Fruit fly (Drosophila melanogaster) whole organism, embryonic: ENCODE results near the gene spn-B.

Experiments used
- Aef1 ChIP-seq: fragments of 200-800 bp; sonication (Bioruptor generic); IDR thresholded peaks from 3 replicates; pipeline ENCODE4 v1.3.6; 2022; ENCODE audit warnings: missing biosample characterization, missing genetic modification characterization
- Atf-2 ChIP-seq: fragments of 200-800 bp; sonication (Bioruptor generic); optimal IDR thresholded peaks from 2 replicates; lab custom pipeline; 2016; ENCODE audit warnings: missing biosample characterization, missing genetic modification characterization
- CG10979 ChIP-seq: fragments of 200-800 bp; sonication (Bioruptor generic); optimal IDR thresholded peaks from 2 replicates; lab custom pipeline; 2018; ENCODE audit warnings: missing biosample characterization, mild to moderate bottlenecking, missing genetic modification characterization, moderate library complexity
- CG11085 ChIP-seq: fragments of 200-800 bp; sonication (Bioruptor generic); IDR thresholded peaks from 2 replicates; pipeline ENCODE4 v1.3.6; 2022; ENCODE audit warnings: missing biosample characterization, missing genetic modification characterization
- CG11247 ChIP-seq: fragments of 200-800 bp; sonication (Bioruptor generic); IDR thresholded peaks from 2 replicates; pipeline ENCODE4 v1.3.6; 2022; ENCODE audit warnings: missing biosample characterization, missing genetic modification characterization
- CG14441 ChIP-seq: fragments of 200-800 bp; sonication (Bioruptor generic); IDR thresholded peaks from 2 replicates; pipeline ENCODE4 v1.3.6; 2022; ENCODE audit warnings: missing biosample characterization, missing genetic modification characterization
- CG14710 ChIP-seq: fragments of 200-800 bp; sonication (Bioruptor generic); optimal IDR thresholded peaks from 3 replicates; lab custom pipeline; 2019; ENCODE audit warnings: missing biosample characterization, mild to moderate bottlenecking, missing genetic modification characterization, moderate library complexity
- CG15479 ChIP-seq: fragments of 200-800 bp; sonication (Bioruptor generic); optimal IDR thresholded peaks from 3 replicates; lab custom pipeline; 2019; ENCODE audit warnings: missing biosample characterization, mild to moderate bottlenecking, missing genetic modification characterization, moderate library complexity
- CG3407 ChIP-seq: fragments of 200-800 bp; sonication (Bioruptor generic); optimal IDR thresholded peaks from 2 replicates; lab custom pipeline; 2018; ENCODE audit warnings: missing biosample characterization, mild to moderate bottlenecking, missing genetic modification characterization
- CG34422 ChIP-seq: fragments of 200-800 bp; sonication (Bioruptor generic); IDR thresholded peaks from 3 replicates; pipeline ENCODE4 v1.3.6; 2022; ENCODE audit warnings: missing biosample characterization, missing genetic modification characterization
- CG3995 ChIP-seq: fragments of 200-800 bp; sonication (Bioruptor generic); optimal IDR thresholded peaks from 3 replicates; lab custom pipeline; 2016; ENCODE audit warnings: missing biosample characterization, missing genetic modification characterization
- CG4730 ChIP-seq: fragments of 200-800 bp; sonication (Bioruptor generic); IDR thresholded peaks from 2 replicates; pipeline ENCODE4 v1.3.6; 2022; ENCODE audit warnings: missing biosample characterization, missing genetic modification characterization
- CG7372 ChIP-seq: fragments of 200-800 bp; sonication (Bioruptor generic); IDR thresholded peaks from 2 replicates; pipeline ENCODE4 v1.3.6; 2022; ENCODE audit warnings: missing biosample characterization, missing genetic modification characterization
- CG8359 ChIP-seq: fragments of 200-800 bp; sonication (Bioruptor generic); optimal IDR thresholded peaks from 2 replicates; lab custom pipeline; 2017; ENCODE audit warnings: missing biosample characterization, mild to moderate bottlenecking, missing genetic modification characterization, borderline replicate concordance
- CTCF ChIP-seq: fragments of 200-800 bp; sonication (Bioruptor generic); optimal IDR thresholded peaks from 2 replicates; lab custom pipeline; 2017; ENCODE audit warnings: missing biosample characterization, mild to moderate bottlenecking, missing genetic modification characterization, moderate library complexity
- Camta ChIP-seq: fragments of 200-800 bp; sonication (Bioruptor generic); optimal IDR thresholded peaks from 2 replicates; lab custom pipeline; 2016; ENCODE audit warnings: missing biosample characterization, missing genetic modification characterization
- Dbx ChIP-seq: fragments of 200-800 bp; sonication (Bioruptor generic); IDR thresholded peaks from 3 replicates; pipeline ENCODE4 v1.3.6; 2022; ENCODE audit warnings: missing biosample characterization, missing genetic modification characterization
- Dp ChIP-seq: fragments of 200-800 bp; sonication (Bioruptor generic); optimal IDR thresholded peaks from 2 replicates; lab custom pipeline; 2018; ENCODE audit warnings: missing biosample characterization, mild to moderate bottlenecking, missing genetic modification characterization, moderate library complexity
- Ets97D ChIP-seq: fragments of 200-800 bp; sonication (Bioruptor generic); optimal IDR thresholded peaks from 3 replicates; lab custom pipeline; 2016; ENCODE audit warnings: missing biosample characterization, missing genetic modification characterization
- Hand ChIP-seq: fragments of 200-800 bp; sonication (Bioruptor generic); optimal IDR thresholded peaks from 2 replicates; lab custom pipeline; 2017; ENCODE audit warnings: mild to moderate bottlenecking, missing biosample characterization, missing genetic modification reagents, missing genetic modification characterization
- HmgD ChIP-seq: fragments of 200-800 bp; sonication (Bioruptor generic); optimal IDR thresholded peaks from 3 replicates; lab custom pipeline; 2016; ENCODE audit warnings: missing biosample characterization, missing genetic modification characterization
- MESR4 ChIP-seq: fragments of 200-800 bp; sonication (Bioruptor generic); optimal IDR thresholded peaks from 2 replicates; lab custom pipeline; 2018; ENCODE audit warnings: missing biosample characterization, mild to moderate bottlenecking, missing genetic modification characterization, moderate library complexity
- NC2α ChIP-seq: fragments of 200-800 bp; sonication (Bioruptor generic); optimal IDR thresholded peaks from 2 replicates; lab custom pipeline; 2016; ENCODE audit warnings: missing biosample characterization, missing genetic modification characterization
- NC2β ChIP-seq: fragments of 200-800 bp; sonication (Bioruptor generic); optimal IDR thresholded peaks from 2 replicates; lab custom pipeline; 2016; ENCODE audit warnings: missing biosample characterization, missing genetic modification characterization
- Oaz ChIP-seq: fragments of 200-800 bp; sonication (Bioruptor generic); IDR thresholded peaks from 2 replicates; pipeline ENCODE4 v1.3.6; 2022; ENCODE audit warnings: missing biosample characterization, missing genetic modification characterization
- Oli ChIP-seq: fragments of 200-800 bp; sonication (Bioruptor generic); optimal IDR thresholded peaks from 2 replicates; lab custom pipeline; 2018; ENCODE audit warnings: missing biosample characterization, mild to moderate bottlenecking, missing genetic modification characterization, moderate library complexity
- Optix ChIP-seq: fragments of 200-800 bp; sonication (Bioruptor generic); IDR thresholded peaks from 3 replicates; pipeline ENCODE4 v1.3.6; 2022; ENCODE audit warnings: missing biosample characterization, missing genetic modification characterization
- Scr ChIP-seq: fragments of 200-800 bp; sonication (Bioruptor generic); IDR thresholded peaks from 2 replicates; pipeline ENCODE4 v1.3.6; 2022; ENCODE audit warnings: missing biosample characterization, missing genetic modification characterization; ENCODE audit not compliant: partially characterized antibody
- Vsx1 ChIP-seq: fragments of 200-800 bp; sonication (Bioruptor generic); optimal IDR thresholded peaks from 2 replicates; lab custom pipeline; 2017; ENCODE audit warnings: missing biosample characterization, mild to moderate bottlenecking, missing genetic modification characterization, missing genetic modification reagents
- abd-A ChIP-seq: fragments of 200-800 bp; sonication (Bioruptor generic); optimal IDR thresholded peaks from 3 replicates; lab custom pipeline; 2019; ENCODE audit warnings: missing biosample characterization, mild to moderate bottlenecking, missing genetic modification characterization, moderate library complexity
- ara ChIP-seq: fragments of 200-800 bp; sonication (Bioruptor generic); IDR thresholded peaks from 2 replicates; pipeline ENCODE4 v1.3.6; 2022; ENCODE audit warnings: missing biosample characterization, missing genetic modification characterization
- cg ChIP-seq: fragments of 200-800 bp; sonication (Bioruptor generic); optimal IDR thresholded peaks from 3 replicates; lab custom pipeline; 2019; ENCODE audit warnings: missing biosample characterization, mild to moderate bottlenecking, missing genetic modification characterization, moderate library complexity
- cwo ChIP-seq: fragments of 200-800 bp; sonication (Bioruptor generic); optimal IDR thresholded peaks from 3 replicates; lab custom pipeline; 2017; ENCODE audit warnings: missing biosample characterization, missing genetic modification characterization, mild to moderate bottlenecking, moderate library complexity, missing genetic modification reagents
- en ChIP-seq: fragments of 200-800 bp; sonication (Bioruptor generic); optimal IDR thresholded peaks from 2 replicates; lab custom pipeline; 2016; ENCODE audit warnings: missing biosample characterization, missing genetic modification characterization
- ftz-f1 ChIP-seq: fragments of 200-800 bp; sonication (Bioruptor generic); optimal IDR thresholded peaks from 2 replicates; lab custom pipeline; 2016; ENCODE audit warnings: missing biosample characterization, missing genetic modification characterization
- grn ChIP-seq: fragments of 200-800 bp; sonication (Bioruptor generic); optimal IDR thresholded peaks from 3 replicates; lab custom pipeline; 2017; ENCODE audit warnings: missing biosample characterization, missing genetic modification characterization
- gt ChIP-seq: fragments of 200-800 bp; sonication (Bioruptor generic); IDR thresholded peaks from 2 replicates; pipeline ENCODE4 v1.3.6; 2022; ENCODE audit warnings: missing biosample characterization, missing genetic modification characterization
- kay ChIP-seq: fragments of 200-800 bp; sonication (Bioruptor generic); optimal IDR thresholded peaks from 2 replicates; lab custom pipeline; 2016; ENCODE audit warnings: missing biosample characterization, missing genetic modification characterization
- lilli ChIP-seq: fragments of 200-800 bp; sonication (Bioruptor generic); optimal IDR thresholded peaks from 3 replicates; lab custom pipeline; 2016; ENCODE audit warnings: missing biosample characterization, missing genetic modification characterization
- mirr ChIP-seq: fragments of 200-800 bp; sonication (Bioruptor generic); optimal IDR thresholded peaks from 3 replicates; lab custom pipeline; 2018; ENCODE audit warnings: missing biosample characterization, mild to moderate bottlenecking, missing genetic modification characterization
- nerfin-1 ChIP-seq: fragments of 200-800 bp; sonication (Bioruptor generic); optimal IDR thresholded peaks from 3 replicates; lab custom pipeline; 2019; ENCODE audit warnings: missing biosample characterization, mild to moderate bottlenecking, missing genetic modification characterization, moderate library complexity
- prd ChIP-seq, 3 experiments: fragments of >200 bp in 2 of 3; fragments of 200-800 bp in 1 of 3; sonication (Bioruptor generic) in 1 of 3; optimal IDR thresholded peaks in 2 of 3; IDR thresholded peaks in 1 of 3; 2 replicates in 2 of 3; 3 replicates in 1 of 3; pipeline versions ENCODE4 v1.3.6 to Lab custom; 2017 to 2022; ENCODE audit warnings: missing biosample characterization in 1 of 3, missing genetic modification characterization in 1 of 3
- pzg ChIP-seq: fragments of 200-800 bp; sonication (Bioruptor generic); optimal IDR thresholded peaks from 3 replicates; lab custom pipeline; 2018; ENCODE audit warnings: missing biosample characterization, mild to moderate bottlenecking, missing genetic modification characterization, moderate library complexity
- ro ChIP-seq: fragments of 200-800 bp; sonication (Bioruptor generic); IDR thresholded peaks from 2 replicates; pipeline ENCODE4 v1.3.6; 2022; ENCODE audit warnings: missing biosample characterization, missing genetic modification characterization
- run ChIP-seq: fragments of 200-800 bp; sonication (Bioruptor generic); optimal IDR thresholded peaks from 3 replicates; lab custom pipeline; 2018; ENCODE audit warnings: missing biosample characterization, mild to moderate bottlenecking, missing genetic modification characterization
- sens-2 ChIP-seq: fragments of 200-800 bp; sonication (Bioruptor generic); IDR thresholded peaks from 2 replicates; pipeline ENCODE4 v1.3.6; 2022; ENCODE audit warnings: missing biosample characterization, missing genetic modification characterization
- shn ChIP-seq: fragments of 200-800 bp; sonication (Bioruptor generic); optimal IDR thresholded peaks from 3 replicates; lab custom pipeline; 2016; ENCODE audit warnings: missing biosample characterization, missing genetic modification characterization
- slou ChIP-seq: fragments of 200-800 bp; sonication (Bioruptor generic); optimal IDR thresholded peaks from 3 replicates; lab custom pipeline; 2016; ENCODE audit warnings: missing biosample characterization, missing genetic modification characterization
- tgo ChIP-seq: fragments of 200-800 bp; sonication (Bioruptor generic); IDR thresholded peaks from 3 replicates; pipeline ENCODE4 v1.3.6; 2022; ENCODE audit warnings: missing biosample characterization, missing genetic modification characterization
- vfl ChIP-seq: fragments of 200-800 bp; sonication (Bioruptor generic); optimal IDR thresholded peaks from 2 replicates; lab custom pipeline; 2016; ENCODE audit warnings: missing biosample characterization, missing genetic modification characterization
- wek ChIP-seq: fragments of 200-800 bp; sonication (Bioruptor generic); optimal IDR thresholded peaks from 3 replicates; lab custom pipeline; 2018; ENCODE audit warnings: missing biosample characterization, mild to moderate bottlenecking, missing genetic modification characterization, moderate library complexity

Gene spn-B

dm6 chr3R:14307972-14308673, 19.7 kb upstream of the spn-B start (continued):
- TF ChIP-seq CG15479 (GFP tag; lab: Kevin White, UChicago) (no peak), mirr (GFP tag; lab: Kevin White, UChicago) (peak; percentile 4), NC2β (GFP tag; lab: Kevin White, UChicago) (no peak), CG10979 (tag; lab: Kevin White, UChicago) (no peak), CG11085 (GFP tag; lab: Robert Waterston, UW) (no peak), CG3995 (peak; percentile 35), Atf-2 (GFP tag; lab: Kevin White, UChicago) (no peak), Oli (tag; lab: Kevin White, UChicago) (no peak), nerfin-1 (peak; percentile 97), kay (GFP tag; lab: Kevin White, UChicago) (no peak), cwo (GFP tag; lab: Kevin White, UChicago) (no peak), Hand (GFP tag; lab: Kevin White, UChicago) (no peak), ro (no peak), CG4730 (no peak), vfl (GFP tag; lab: Kevin White, UChicago) (no peak), CG3407 (GFP tag; lab: Kevin White, UChicago) (no peak), Dp (peak; percentile 21), Aef1 (GFP tag; lab: Robert Waterston, UW) (no peak), pzg (GFP tag; lab: Kevin White, UChicago) (no peak), abd-A (no peak), CG7372 (GFP tag; lab: Robert Waterston, UW) (no peak), sens-2 (GFP tag; lab: Robert Waterston, UW) (no peak), Vsx1 (GFP tag; lab: Kevin White, UChicago) (no peak), ara (no peak), Oaz (GFP tag; lab: Robert Waterston, UW) (no peak), MESR4 (GFP tag; lab: Kevin White, UChicago) (peak; percentile 67), lilli (GFP tag; lab: Kevin White, UChicago) (no peak), grn (GFP tag; lab: Kevin White, UChicago) (peak; percentile 90), shn (GFP tag; lab: Kevin White, UChicago) (no peak), HmgD (no peak), Scr (GFP tag; lab: Robert Waterston, UW) (no peak), Dbx (GFP tag; lab: Robert Waterston, UW) (no peak), CG34422 (GFP tag; lab: Robert Waterston, UW) (no peak; the same call in 2 of the 3 replicates), CG11247 (no peak), run (tag; lab: Kevin White, UChicago) (no peak), Optix (GFP tag; lab: Robert Waterston, UW) (no peak), NC2α (GFP tag; lab: Kevin White, UChicago) (no peak), CG8359 (GFP tag; lab: Kevin White, UChicago) (no peak), ftz-f1 (GFP tag; lab: Kevin White, UChicago) (peak; percentile 95), slou (GFP tag; lab: Kevin White, UChicago) (no peak), gt (GFP tag; lab: Robert Waterston, UW) (no peak), Camta (GFP tag; lab: Kevin White, UChicago) (no peak), CG14710 (tag; lab: Kevin White, UChicago) (no peak), wek (GFP tag; lab: Kevin White, UChicago) (no peak), en (GFP tag; lab: Kevin White, UChicago) (no peak), CTCF (GFP tag; lab: Kevin White, UChicago) (peak; percentile 42), prd (optimal IDR thresholded peaks at IDR 0.05; lab: Kevin White, UChicago) (no peak), prd (GFP tag; IDR thresholded peaks at IDR 0.05; lab: Robert Waterston, UW) (no peak), cg (GFP tag; lab: Kevin White, UChicago) (peak; percentile 56), Ets97D (GFP tag; lab: Kevin White, UChicago) (no peak), tgo (no peak), CG14441 (GFP tag; lab: Robert Waterston, UW) (no peak)
